Worm (Caenorhabditis elegans): ENCODE data around the gene T22E5.1.

DNA sequence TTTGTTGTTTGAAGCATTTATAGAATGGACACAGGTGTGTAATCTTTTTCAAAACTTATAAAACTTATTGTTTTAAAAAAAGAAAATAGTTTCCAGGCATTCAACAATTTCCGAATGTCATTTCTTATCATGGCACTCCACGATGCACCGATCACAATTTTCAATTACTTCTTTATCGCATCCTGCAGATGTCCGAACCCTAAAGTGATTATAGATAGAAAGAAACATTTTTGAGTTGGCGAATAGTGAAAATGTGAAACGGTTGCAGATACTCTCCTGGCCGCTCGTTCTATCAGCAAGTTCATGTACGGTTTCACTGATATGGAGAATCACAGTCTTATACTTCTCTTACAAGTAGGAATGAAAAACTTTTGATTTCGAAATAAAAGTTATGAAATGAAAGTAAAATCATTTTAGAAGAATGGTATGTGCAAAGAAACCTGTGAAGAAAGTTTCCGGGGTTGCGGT lies 50.4 kb downstream of the T22E5.1 start, which contains the start of gene C15B12.2:
- TF ChIP-seq F13H6.1 (tag; optimal IDR thresholded peaks at IDR 0.05) (no peak), mec-3 (tag; optimal IDR thresholded peaks at IDR 0.05; ENCODE audit: borderline replicate concordance) (no peak), pros-1 (tag; optimal IDR thresholded peaks at IDR 0.05) (no peak), npax-4 (tag; optimal IDR thresholded peaks at IDR 0.05) (no peak), C38D4.7 (GFP tag; optimal IDR thresholded peaks at IDR 0.05) (no peak), ceh-2 (tag; optimal IDR thresholded peaks at IDR 0.05) (no peak), tbx-7 (tag; optimal IDR thresholded peaks at IDR 0.05) (no peak), fkh-10 (GFP tag; optimal IDR thresholded peaks at IDR 0.05) (no peak), pat-9 (tag; optimal IDR thresholded peaks at IDR 0.05) (no peak), unc-3 (GFP tag; conservative IDR thresholded peaks at IDR 0.05) (no peak), unc-3 (tag; optimal IDR thresholded peaks at IDR 0.05) (no peak), sox-2 (GFP tag; IDR thresholded peaks at IDR 0.05) (no peak)
